Fruit fly (Drosophila melanogaster) whole organism: ENCODE measurements around the gene SmydA-9.

Source experiments
- CG8478 ChIP-seq: fragments of >200 bp; optimal IDR thresholded peaks from 2 replicates; lab custom pipeline; 2018; ENCODE audit warnings: inconsistent platforms
- Dll ChIP-seq: fragments of >200 bp; optimal IDR thresholded peaks from 2 replicates; lab custom pipeline; 2017
- EcR ChIP-seq, 2 experiments: fragments of >200 bp; optimal IDR thresholded peaks; 2 replicates each; lab custom pipeline; 2017; ENCODE audit warnings: missing biosample characterization in 2 of 2, missing genetic modification characterization in 2 of 2, missing genetic modification reagents in 2 of 2
- pan ChIP-seq: fragments of >200 bp; optimal IDR thresholded peaks from 2 replicates; lab custom pipeline; 2017
- psq ChIP-seq: fragments of >200 bp; optimal IDR thresholded peaks from 2 replicates; lab custom pipeline; 2017
- usp ChIP-seq: fragments of >200 bp; optimal IDR thresholded peaks from 2 replicates; lab custom pipeline; 2017; ENCODE audit warnings: missing biosample characterization, missing genetic modification characterization, mixed read lengths

dm6 chrX:9243417-9243884, 32.8 kb upstream of the SmydA-9 start, which contains the start of the genes mxc and Larp7:
- TF ChIP-seq CG8478 (lab: Kevin White, UChicago) (no peak), EcR (GFP tag; optimal IDR thresholded peaks at IDR 0.05; lab: Kevin White, UChicago) (no peak), Dll (no peak), psq (lab: Kevin White, UChicago) (no peak), pan (lab: Kevin White, UChicago) (no peak), usp (GFP tag; lab: Kevin White, UChicago) (no peak)
